Worm (Caenorhabditis elegans) whole organism, L1 larva: Measurements from ENCODE around the gene csp-2.

Experiments
- Y116A8C.19 ChIP-seq: sonication (generic microtip); optimal IDR thresholded peaks from 2 replicates; lab custom pipeline; 2016; ENCODE audit warnings: missing compliant biosample characterization, missing genetic modification characterization, borderline replicate concordance
- elt-3 ChIP-seq, 6 experiments: fragments of 150-350 bp in 1 of 6; sonication (generic microtip); optimal IDR thresholded peaks; 2 replicates each; lab custom pipeline; 2017 to 2018; ENCODE audit warnings: missing biosample characterization in 6 of 6, missing genetic modification characterization in 6 of 6, inconsistent platforms in 1 of 6
- lin-39 ChIP-seq: fragments of 150-350 bp; optimal IDR thresholded peaks from 2 replicates; lab custom pipeline; 2014; ENCODE audit warnings: missing biosample characterization, missing genetic modification reagents, missing genetic modification characterization
- mep-1 ChIP-seq: fragments of 150-350 bp; optimal IDR thresholded peaks from 2 replicates; lab custom pipeline; 2014; ENCODE audit warnings: missing biosample characterization, missing genetic modification characterization
- nhr-11 ChIP-seq: fragments of 150-350 bp; optimal IDR thresholded peaks from 2 replicates; lab custom pipeline; 2014; ENCODE audit warnings: missing biosample characterization, missing genetic modification characterization
- nhr-28 ChIP-seq: fragments of 150-350 bp; optimal IDR thresholded peaks from 2 replicates; lab custom pipeline; 2014; ENCODE audit warnings: missing biosample characterization, missing genetic modification characterization
- nhr-84 ChIP-seq: sonication (generic microtip); optimal IDR thresholded peaks from 2 replicates; lab custom pipeline; 2017; ENCODE audit warnings: missing biosample characterization, missing genetic modification characterization
- pag-3 ChIP-seq: sonication (generic microtip); optimal IDR thresholded peaks from 2 replicates; lab custom pipeline; 2017; ENCODE audit warnings: missing genetic modification characterization, mild to moderate bottlenecking, missing compliant biosample characterization, antibody characterized with exemption, borderline replicate concordance; ENCODE audit not compliant: insufficient read depth
- pax-3 ChIP-seq: fragments of 200-800 bp; sonication (Bioruptor generic); optimal IDR thresholded peaks from 2 replicates; lab custom pipeline; 2018; ENCODE audit warnings: mild to moderate bottlenecking, missing genetic modification characterization, moderate library complexity, missing compliant biosample characterization
- rnt-1 ChIP-seq: sonication (generic microtip); optimal IDR thresholded peaks from 2 replicates; lab custom pipeline; 2016; ENCODE audit warnings: mild to moderate bottlenecking, missing genetic modification characterization, moderate library complexity, missing compliant biosample characterization
- skn-1 ChIP-seq: fragments of 150-350 bp; optimal IDR thresholded peaks from 2 replicates; lab custom pipeline; 2014; ENCODE audit warnings: missing biosample characterization, missing genetic modification characterization
- tbx-2 ChIP-seq: sonication (generic microtip); optimal IDR thresholded peaks from 2 replicates; lab custom pipeline; 2016; ENCODE audit warnings: missing genetic modification characterization, missing compliant biosample characterization
- unc-130 ChIP-seq: fragments of 150-350 bp; optimal IDR thresholded peaks from 2 replicates; lab custom pipeline; 2017; ENCODE audit warnings: missing biosample characterization, missing genetic modification characterization, inconsistent platforms
- unc-98 ChIP-seq: fragments of 200-800 bp; sonication (Bioruptor generic); IDR thresholded peaks from 2 replicates; pipeline ENCODE4 v1.3.6; 2022; ENCODE audit warnings: missing genetic modification characterization, missing compliant biosample characterization

DNA sequence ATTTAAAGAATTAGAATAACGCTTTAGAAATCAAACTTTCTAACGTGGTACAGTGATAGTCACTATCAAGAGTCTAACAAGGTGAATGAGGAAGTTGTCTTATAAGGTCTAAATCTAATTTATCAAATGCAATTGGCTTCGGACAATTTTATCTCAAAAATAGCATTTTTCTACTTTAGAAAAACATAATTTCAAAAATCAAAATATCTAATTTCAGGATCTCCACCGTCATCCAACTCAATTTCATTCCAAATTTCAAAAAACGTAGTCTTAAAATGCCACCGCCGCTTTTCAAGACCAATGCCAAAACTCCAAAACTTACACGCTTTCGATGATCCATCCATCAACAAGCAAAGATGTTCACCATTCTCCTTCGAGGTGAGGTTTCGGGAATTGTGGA lies 57.5 kb downstream of the csp-2 start, which contains the start of gene Y73B6BL.270:
- TF ChIP-seq Y116A8C.19 (tag; lab: Kevin White, UChicago): no peak
- TF ChIP-seq nhr-11: no peak
- TF ChIP-seq unc-130 (tag; lab: Kevin White, UChicago): no peak
- TF ChIP-seq mep-1 (tag; lab: Kevin White, UChicago): no peak
- no peak for TF ChIP-seq pag-3 (tag; lab: Kevin White, UChicago)
- no peak for TF ChIP-seq skn-1 (tag; lab: Kevin White, UChicago)
- TF ChIP-seq tbx-2: no peak
- TF ChIP-seq unc-98 (GFP tag; lab: Robert Waterston, UW): no peak
- TF ChIP-seq elt-3 (tag; optimal IDR thresholded peaks at IDR 0.05; lab: Kevin White, UChicago): no peak
- TF ChIP-seq nhr-84 (tag; lab: Kevin White, UChicago): no peak
- no peak for TF ChIP-seq pax-3 (tag; lab: Kevin White, UChicago)
- TF ChIP-seq lin-39 (tag; lab: Kevin White, UChicago): no peak
- TF ChIP-seq rnt-1 (tag; lab: Kevin White, UChicago): no peak
- TF ChIP-seq nhr-28 (tag; lab: Kevin White, UChicago): no peak
